Worm (Caenorhabditis elegans) whole organism, late embryonic: ENCODE results near the gene T04C12.7.

Experiments
- C38D4.7 ChIP-seq: fragments of 200-800 bp; sonication (Bioruptor generic); optimal IDR thresholded peaks from 2 replicates; lab custom pipeline; 2018; ENCODE audit warnings: mild to moderate bottlenecking, missing genetic modification characterization, moderate library complexity, missing compliant biosample characterization
- ahr-1 ChIP-seq: sonication (generic microtip); optimal IDR thresholded peaks from 2 replicates; lab custom pipeline; 2016; ENCODE audit warnings: missing genetic modification characterization, missing compliant biosample characterization
- ceh-18 ChIP-seq: sonication (generic microtip); optimal IDR thresholded peaks from 2 replicates; lab custom pipeline; 2016; ENCODE audit warnings: missing genetic modification characterization, missing compliant biosample characterization
- ets-4 ChIP-seq: sonication (generic microtip); optimal IDR thresholded peaks from 2 replicates; lab custom pipeline; 2016; ENCODE audit warnings: missing genetic modification characterization, missing compliant biosample characterization
- eyg-1 ChIP-seq: sonication (generic microtip); optimal IDR thresholded peaks from 2 replicates; lab custom pipeline; 2016; ENCODE audit warnings: missing genotype, missing genetic modification characterization, missing compliant biosample characterization
- fkh-10 ChIP-seq: fragments of 150-350 bp; optimal IDR thresholded peaks from 2 replicates; lab custom pipeline; 2014; ENCODE audit warnings: missing biosample characterization, missing genetic modification reagents, missing genetic modification characterization
- hlh-15 ChIP-seq: sonication (generic microtip); optimal IDR thresholded peaks from 2 replicates; lab custom pipeline; 2016; ENCODE audit warnings: missing genetic modification characterization, missing compliant biosample characterization
- lim-6 ChIP-seq: sonication (generic microtip); optimal IDR thresholded peaks from 2 replicates; lab custom pipeline; 2016; ENCODE audit warnings: missing genetic modification characterization, missing compliant biosample characterization
- lin-11 ChIP-seq: fragments of 200-800 bp; sonication (Bioruptor generic); optimal IDR thresholded peaks from 2 replicates; lab custom pipeline; 2018; ENCODE audit warnings: mild to moderate bottlenecking, missing genetic modification characterization, missing compliant biosample characterization
- pqm-1 ChIP-seq: sonication (generic microtip); optimal IDR thresholded peaks from 2 replicates; lab custom pipeline; 2016; ENCODE audit warnings: missing genetic modification characterization, missing compliant biosample characterization
- sox-4 ChIP-seq: sonication (generic microtip); optimal IDR thresholded peaks from 2 replicates; lab custom pipeline; 2017; ENCODE audit warnings: mild to moderate bottlenecking, missing genetic modification characterization, inconsistent platforms, missing compliant biosample characterization
- tbx-2 ChIP-seq: sonication (generic microtip); optimal IDR thresholded peaks from 2 replicates; lab custom pipeline; 2016; ENCODE audit warnings: missing genetic modification characterization, missing compliant biosample characterization
- unc-86 ChIP-seq: sonication (generic microtip); optimal IDR thresholded peaks from 2 replicates; lab custom pipeline; 2016; ENCODE audit warnings: missing genetic modification characterization, missing compliant biosample characterization

DNA sequence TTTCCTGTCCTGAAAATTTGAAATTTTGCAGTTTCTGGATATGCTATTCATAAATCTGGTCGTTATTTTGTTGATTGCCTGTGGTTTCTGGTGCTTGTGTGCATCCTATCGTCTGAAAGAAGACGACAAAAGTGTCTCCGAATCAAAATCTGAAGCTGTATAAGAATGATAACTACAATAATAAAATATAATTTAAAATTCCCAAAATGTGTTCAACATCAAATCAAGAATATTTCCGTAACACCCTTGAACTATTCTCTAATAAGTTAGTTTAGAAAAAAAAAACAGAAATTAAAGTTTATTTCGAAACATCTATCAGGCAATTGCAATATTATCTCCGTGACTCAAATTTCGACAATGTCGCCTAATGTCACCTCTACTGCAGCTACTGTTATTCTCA is 13.5 kb upstream of the T04C12.7 start, which contains the start of gene C45B11.8:
- TF ChIP-seq eyg-1 (tag; lab: Kevin White, UChicago) = no peak
- no peak for TF ChIP-seq unc-86 (tag; lab: Kevin White, UChicago)
- TF ChIP-seq C38D4.7 = no peak
- no peak for TF ChIP-seq lim-6 (tag; lab: Kevin White, UChicago)
- TF ChIP-seq fkh-10 = no peak
- TF ChIP-seq lin-11 (tag; lab: Kevin White, UChicago) = no peak
- no peak for TF ChIP-seq sox-4 (tag; lab: Kevin White, UChicago)
- TF ChIP-seq ahr-1 (tag; lab: Kevin White, UChicago) = no peak
- TF ChIP-seq tbx-2 (tag; lab: Kevin White, UChicago) = no peak
- TF ChIP-seq hlh-15 = no peak
- no peak for TF ChIP-seq pqm-1 (tag; lab: Kevin White, UChicago)
- no peak for TF ChIP-seq ceh-18
- no peak for TF ChIP-seq ets-4
